Worm (Caenorhabditis elegans) whole organism, young adult: ENCODE measurements around the gene lap-1.

ENCODE experiments used
- F23B12.7 ChIP-seq: sonication (generic microtip); optimal IDR thresholded peaks from 2 replicates; lab custom pipeline; 2017; ENCODE audit warnings: missing genetic modification characterization, mild to moderate bottlenecking, missing compliant biosample characterization, antibody characterized with exemption, moderate library complexity; ENCODE audit not compliant: insufficient read depth
- F39B2.1 ChIP-seq: fragments of 200-800 bp; sonication (Bioruptor generic); IDR thresholded peaks from 2 replicates; pipeline ENCODE4 v1.3.6; 2022; ENCODE audit warnings: missing genetic modification reagents, missing genetic modification characterization, missing compliant biosample characterization
- F52B5.7 ChIP-seq: sonication (generic microtip); optimal IDR thresholded peaks from 2 replicates; lab custom pipeline; 2016; ENCODE audit warnings: mild to moderate bottlenecking, missing genetic modification characterization, missing compliant biosample characterization
- F57C9.4 ChIP-seq: sonication (generic microtip); optimal IDR thresholded peaks from 2 replicates; lab custom pipeline; 2017; ENCODE audit warnings: mild to moderate bottlenecking, missing genetic modification characterization, missing compliant biosample characterization
- K11D2.4 ChIP-seq: fragments of 200-800 bp; sonication (Bioruptor generic); IDR thresholded peaks from 2 replicates; pipeline ENCODE4 v1.3.6; 2022; ENCODE audit warnings: missing genetic modification reagents, missing genetic modification characterization, missing compliant biosample characterization
- K12H6.12 ChIP-seq: fragments of 200-800 bp; sonication (Bioruptor generic); optimal IDR thresholded peaks from 2 replicates; lab custom pipeline; 2018; ENCODE audit warnings: mild to moderate bottlenecking, missing genetic modification characterization, missing compliant biosample characterization
- Y53F4B.3 ChIP-seq: fragments of 200-800 bp; sonication (Bioruptor generic); IDR thresholded peaks from 2 replicates; pipeline ENCODE4 v1.3.6; 2022; ENCODE audit warnings: missing genetic modification reagents, missing genetic modification characterization, missing compliant biosample characterization
- aptf-2 ChIP-seq: fragments of 200-800 bp; sonication (Bioruptor generic); conservative IDR thresholded peaks from 2 replicates; pipeline ENCODE4 v1.3.6; 2022; ENCODE audit warnings: missing genetic modification reagents, missing genetic modification characterization, missing compliant biosample characterization
- atf-7 ChIP-seq: sonication (generic microtip); optimal IDR thresholded peaks from 2 replicates; lab custom pipeline; 2017; ENCODE audit warnings: mild to moderate bottlenecking, missing genetic modification characterization, missing compliant biosample characterization
- attf-5 ChIP-seq: fragments of 200-800 bp; sonication (Bioruptor generic); optimal IDR thresholded peaks from 2 replicates; lab custom pipeline; 2018; ENCODE audit warnings: mild to moderate bottlenecking, missing genetic modification characterization, missing compliant biosample characterization
- ccch-3 ChIP-seq: fragments of 200-800 bp; sonication (Bioruptor generic); optimal IDR thresholded peaks from 2 replicates; lab custom pipeline; 2018; ENCODE audit warnings: mild to moderate bottlenecking, missing genetic modification characterization, missing compliant biosample characterization
- cebp-1 ChIP-seq, 2 experiments: fragments of 200-800 bp in 1 of 2; sonication (Bioruptor generic) in 1 of 2; sonication (generic microtip) in 1 of 2; IDR thresholded peaks in 1 of 2; optimal IDR thresholded peaks in 1 of 2; 2 replicates each; pipeline versions ENCODE4 v1.3.6 to Lab custom; 2017 to 2022; ENCODE audit warnings: missing compliant biosample characterization in 2 of 2, missing genetic modification characterization in 2 of 2, mild to moderate bottlenecking in 1 of 2, missing genetic modification reagents in 1 of 2, moderate library complexity in 1 of 2
- ceh-100 ChIP-seq: fragments of 200-800 bp; sonication (Bioruptor generic); IDR thresholded peaks from 2 replicates; pipeline ENCODE4 v1.3.6; 2022; ENCODE audit warnings: missing genetic modification reagents, missing genetic modification characterization, missing compliant biosample characterization
- ceh-27 ChIP-seq: fragments of 200-800 bp; sonication (Bioruptor generic); optimal IDR thresholded peaks from 2 replicates; lab custom pipeline; 2018; ENCODE audit warnings: mild to moderate bottlenecking, missing genetic modification characterization, moderate library complexity, missing compliant biosample characterization
- chd-7 ChIP-seq: sonication (generic microtip); optimal IDR thresholded peaks from 2 replicates; lab custom pipeline; 2016; ENCODE audit warnings: mild to moderate bottlenecking, missing genetic modification characterization, moderate library complexity, missing compliant biosample characterization
- die-1 ChIP-seq: sonication (generic microtip); optimal IDR thresholded peaks from 2 replicates; lab custom pipeline; 2016; ENCODE audit warnings: missing genotype, mild to moderate bottlenecking, missing genetic modification characterization, missing compliant biosample characterization
- dpff-1 ChIP-seq: sonication (generic microtip); optimal IDR thresholded peaks from 2 replicates; lab custom pipeline; 2017; ENCODE audit warnings: mild to moderate bottlenecking, missing genetic modification characterization, missing compliant biosample characterization
- efl-1 ChIP-seq: fragments of 150-350 bp; optimal IDR thresholded peaks from 2 replicates; lab custom pipeline; 2014; ENCODE audit warnings: missing biosample characterization, missing genetic modification reagents, missing genetic modification characterization
- egl-18 ChIP-seq: fragments of 200-800 bp; sonication (Bioruptor generic); IDR thresholded peaks from 2 replicates; pipeline ENCODE4 v1.3.6; 2022; ENCODE audit warnings: missing genetic modification reagents, missing genetic modification characterization, missing compliant biosample characterization
- egrh-3 ChIP-seq: fragments of 200-800 bp; sonication (Bioruptor generic); IDR thresholded peaks from 2 replicates; pipeline ENCODE4 v1.3.6; 2022; ENCODE audit warnings: missing genetic modification reagents, missing genetic modification characterization, missing compliant biosample characterization
- ets-4 ChIP-seq: fragments of 200-800 bp; sonication (Bioruptor generic); optimal IDR thresholded peaks from 2 replicates; lab custom pipeline; 2018; ENCODE audit warnings: mild to moderate bottlenecking, missing genetic modification characterization, missing compliant biosample characterization
- fkh-3 ChIP-seq: sonication (generic microtip); optimal IDR thresholded peaks from 2 replicates; lab custom pipeline; 2016; ENCODE audit warnings: mild to moderate bottlenecking, missing genetic modification characterization, missing compliant biosample characterization
- hmg-1.2 ChIP-seq: fragments of 200-800 bp; sonication (Bioruptor generic); IDR thresholded peaks from 2 replicates; pipeline ENCODE4 v1.3.6; 2022; ENCODE audit warnings: missing genetic modification reagents, missing genetic modification characterization, missing compliant biosample characterization
- hrde-1 ChIP-seq: sonication (generic microtip); optimal IDR thresholded peaks from 2 replicates; lab custom pipeline; 2016; ENCODE audit warnings: missing genetic modification characterization, mild to moderate bottlenecking, missing compliant biosample characterization, moderate library complexity, missing genotype, missing genetic modification reagents, borderline replicate concordance
- lin-54 ChIP-seq: fragments of 200-800 bp; sonication (Bioruptor generic); optimal IDR thresholded peaks from 2 replicates; lab custom pipeline; 2018; ENCODE audit warnings: mild to moderate bottlenecking, missing genetic modification characterization, missing compliant biosample characterization
- lsl-1 ChIP-seq: fragments of 200-800 bp; sonication (Bioruptor generic); optimal IDR thresholded peaks from 2 replicates; lab custom pipeline; 2018; ENCODE audit warnings: mild to moderate bottlenecking, missing genetic modification characterization, moderate library complexity, missing compliant biosample characterization
- mel-28 ChIP-seq: sonication (generic microtip); optimal IDR thresholded peaks from 2 replicates; lab custom pipeline; 2016; ENCODE audit warnings: borderline replicate concordance, mild to moderate bottlenecking, missing genetic modification characterization, missing compliant biosample characterization
- mxl-1 ChIP-seq: sonication (generic microtip); optimal IDR thresholded peaks from 2 replicates; lab custom pipeline; 2016; ENCODE audit warnings: missing genetic modification characterization, missing compliant biosample characterization
- nfyb-1 ChIP-seq: fragments of 200-800 bp; sonication (Bioruptor generic); IDR thresholded peaks from 2 replicates; pipeline ENCODE4 v1.3.6; 2022; ENCODE audit warnings: missing genetic modification reagents, missing genetic modification characterization, missing compliant biosample characterization
- nhr-27 ChIP-seq: fragments of 200-800 bp; sonication (Bioruptor generic); optimal IDR thresholded peaks from 2 replicates; lab custom pipeline; 2018; ENCODE audit warnings: mild to moderate bottlenecking, missing genetic modification characterization, moderate library complexity, missing compliant biosample characterization
- nhr-80 ChIP-seq: sonication (generic microtip); optimal IDR thresholded peaks from 2 replicates; lab custom pipeline; 2016; ENCODE audit warnings: missing genetic modification characterization, missing compliant biosample characterization
- nhr-90 ChIP-seq: sonication (generic microtip); optimal IDR thresholded peaks from 2 replicates; lab custom pipeline; 2016; ENCODE audit warnings: missing genotype, mild to moderate bottlenecking, missing genetic modification characterization, missing compliant biosample characterization
- snpc-1.1 ChIP-seq: sonication (generic microtip); optimal IDR thresholded peaks from 2 replicates; lab custom pipeline; 2017; ENCODE audit warnings: missing genetic modification characterization, mild to moderate bottlenecking, missing compliant biosample characterization, antibody characterized with exemption, moderate library complexity, missing genotype, missing genetic modification reagents; ENCODE audit not compliant: insufficient read depth
- snpc-4 ChIP-seq, 5 experiments: fragments of 150-350 bp in 1 of 5; sonication (generic microtip) in 4 of 5; optimal IDR thresholded peaks; 2 replicates each; lab custom pipeline; 2014 to 2018; ENCODE audit warnings: missing genetic modification characterization in 5 of 5, missing biosample characterization in 3 of 5, antibody characterized with exemption in 2 of 5, mild to moderate bottlenecking in 2 of 5, missing compliant biosample characterization in 2 of 5, missing genotype in 2 of 5, moderate library complexity in 2 of 5, missing genetic modification reagents in 1 of 5
- tbx-9 ChIP-seq: sonication (generic microtip); optimal IDR thresholded peaks from 2 replicates; lab custom pipeline; 2016; ENCODE audit warnings: borderline replicate concordance, missing genetic modification characterization, inconsistent platforms, missing compliant biosample characterization
- unc-130 ChIP-seq: sonication (generic microtip); optimal IDR thresholded peaks from 2 replicates; lab custom pipeline; 2016; ENCODE audit warnings: missing genetic modification reagents, missing genetic modification characterization, missing compliant biosample characterization
- unc-62 ChIP-seq: fragments of 150-350 bp; optimal IDR thresholded peaks from 2 replicates; lab custom pipeline; 2014; ENCODE audit warnings: missing biosample characterization, missing genetic modification reagents, missing genetic modification characterization
- zfh-2 ChIP-seq: fragments of 200-800 bp; sonication (Bioruptor generic); conservative IDR thresholded peaks from 2 replicates; pipeline ENCODE4 v1.3.6; 2022; ENCODE audit warnings: missing genetic modification reagents, missing genetic modification characterization, missing compliant biosample characterization
- zim-3 ChIP-seq: sonication (generic microtip); optimal IDR thresholded peaks from 2 replicates; lab custom pipeline; 2017; ENCODE audit warnings: mild to moderate bottlenecking, missing genetic modification characterization, moderate library complexity, missing compliant biosample characterization
- ztf-28 ChIP-seq: fragments of 200-800 bp; sonication (Bioruptor generic); IDR thresholded peaks from 2 replicates; pipeline ENCODE4 v1.3.6; 2022; ENCODE audit warnings: missing genetic modification reagents, missing genetic modification characterization, missing compliant biosample characterization
- ztf-3 ChIP-seq: fragments of 200-800 bp; sonication (Bioruptor generic); optimal IDR thresholded peaks from 2 replicates; lab custom pipeline; 2018; ENCODE audit warnings: mild to moderate bottlenecking, missing genetic modification characterization, missing compliant biosample characterization

Gene lap-1

DNA sequence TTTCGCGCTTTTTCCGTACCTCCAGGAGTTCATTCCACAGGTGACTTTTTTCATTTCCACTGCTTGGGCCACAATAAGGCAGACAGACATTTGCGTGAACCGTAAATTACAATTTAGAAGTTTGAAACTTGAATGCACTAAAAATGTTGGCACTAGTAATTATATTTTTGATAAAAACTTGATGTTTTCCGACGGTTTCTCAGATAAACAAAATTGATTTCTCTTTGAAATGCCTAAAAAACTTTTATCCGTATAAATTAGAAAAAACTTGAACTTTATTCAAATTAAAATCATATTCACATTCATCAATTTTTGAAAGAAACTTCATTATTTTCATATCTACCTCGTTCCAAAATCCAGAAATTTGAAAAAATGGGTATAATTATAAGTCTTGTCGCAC is 6.0 kb downstream of the lap-1 start, which contains the start of gene ZK353.3:
TSS of gene ZK353.3 (plus strand) at position 301 of the 400 bp plus-strand sequence.
- TF ChIP-seq mel-28 (no peak), ztf-3 (GFP tag; lab: Kevin White, UChicago) (no peak), hmg-1.2 (no peak), mxl-1 (tag; lab: Kevin White, UChicago) (no peak), F52B5.7 (tag; lab: Kevin White, UChicago) (no peak), ets-4 (GFP tag; lab: Kevin White, UChicago) (no peak)

DNA sequence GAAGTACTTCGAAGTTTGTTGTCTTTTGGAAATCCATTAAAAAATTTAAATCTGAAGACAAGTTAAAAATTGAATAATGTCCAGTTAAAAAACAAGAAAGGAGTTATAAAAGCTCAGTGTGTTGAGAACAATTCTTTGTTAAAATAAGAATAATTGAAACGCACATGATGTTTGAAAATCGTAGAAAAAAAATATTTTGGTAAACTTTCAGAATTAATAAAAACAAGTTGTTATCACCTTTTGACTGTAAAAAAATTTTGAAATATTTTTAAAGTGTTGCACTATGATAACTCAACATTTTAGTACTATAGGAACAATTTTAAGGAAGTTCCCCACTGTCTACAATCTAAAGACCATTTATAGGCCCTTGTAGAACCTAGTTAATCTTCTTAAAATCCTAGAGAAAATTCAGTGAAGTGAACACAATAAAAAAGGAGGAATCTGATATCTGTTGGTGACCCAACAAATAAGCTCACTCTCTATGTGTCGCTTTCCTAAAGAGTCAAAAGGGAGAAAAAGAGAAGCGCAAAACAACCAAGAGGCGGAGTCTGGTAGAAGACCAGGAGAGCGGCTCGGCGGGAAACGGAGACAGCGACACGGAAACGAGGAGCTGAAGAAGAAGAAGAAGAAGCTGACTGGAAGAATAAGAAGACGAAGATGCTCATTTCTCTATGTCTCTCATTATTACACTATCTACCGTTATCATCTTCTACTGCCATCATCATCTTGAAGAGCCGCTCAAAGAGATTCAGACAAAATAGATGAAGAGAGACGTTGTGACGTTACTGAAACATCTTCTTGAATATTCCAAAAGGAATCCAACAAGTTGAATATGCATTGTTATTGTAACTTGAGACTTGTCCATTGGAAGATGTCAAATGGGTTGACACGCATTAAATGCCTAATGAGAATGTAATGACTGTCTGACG is 7.1 kb downstream of the lap-1 start, which contains the start of gene ZK353.10:
TSS of gene ZK353.10 (minus strand) at position 51 of the 929 bp plus-strand sequence.
- TF ChIP-seq unc-62 (no peak), egrh-3 (no peak), fkh-3 (tag; lab: Kevin White, UChicago) (no peak), zim-3 (tag; lab: Kevin White, UChicago) (no peak), egl-18 (GFP tag; lab: Robert Waterston, UW) (no peak), snpc-4 (GFP tag; optimal IDR thresholded peaks at IDR 0.05; lab: Kevin White, UChicago) (no peak), snpc-4 (tag; optimal IDR thresholded peaks at IDR 0.05; lab: Kevin White, UChicago) (no peak), lsl-1 (no peak), nhr-80 (tag; lab: Kevin White, UChicago) (no peak), hrde-1 (tag; lab: Kevin White, UChicago) (no peak), F23B12.7 (no peak), tbx-9 (tag; lab: Kevin White, UChicago) (no peak), unc-130 (GFP tag; lab: Kevin White, UChicago) (no peak), efl-1 (GFP tag; lab: Kevin White, UChicago) (no peak), dpff-1 (tag; lab: Kevin White, UChicago) (no peak), zfh-2 (GFP tag; lab: Robert Waterston, UW) (no peak), K11D2.4 (GFP tag; lab: Robert Waterston, UW) (no peak), aptf-2 (GFP tag; lab: Robert Waterston, UW) (no peak), snpc-1.1 (tag; lab: Kevin White, UChicago) (no peak), ztf-28 (GFP tag; lab: Robert Waterston, UW) (no peak)

DNA sequence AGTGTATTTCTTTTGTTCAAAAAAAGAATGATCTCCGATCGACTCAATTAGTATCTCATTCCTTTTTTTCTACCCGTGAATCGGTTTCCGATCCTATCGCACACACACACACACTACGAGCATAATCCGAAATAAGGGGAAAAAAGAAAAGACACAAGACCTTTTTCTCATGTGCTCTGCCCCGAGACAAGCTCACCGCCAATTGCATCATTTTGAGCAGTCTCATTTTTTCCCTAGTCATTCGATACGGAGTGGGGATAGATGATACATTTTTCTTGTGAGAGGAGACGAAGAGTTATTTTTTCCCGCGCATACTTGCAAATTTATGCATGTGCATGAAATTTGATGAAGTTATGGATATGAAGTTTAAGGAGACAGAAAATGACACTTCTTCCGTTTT is 9.4 kb downstream of the lap-1 start:
- no peak for TF ChIP-seq Y53F4B.3 (GFP tag; lab: Robert Waterston, UW)
- no peak for TF ChIP-seq ccch-3
- TF ChIP-seq K11D2.4 (GFP tag; lab: Robert Waterston, UW): no peak
- TF ChIP-seq nhr-90 (tag; lab: Kevin White, UChicago): no peak
- TF ChIP-seq nfyb-1 (GFP tag; lab: Robert Waterston, UW): 0 out of 2 replicates have a peak, but pooled peaks have one; percentile 19
- TF ChIP-seq K12H6.12 (tag; lab: Kevin White, UChicago): peak; percentile 22

- TF ChIP-seq fkh-3 (tag; lab: Kevin White, UChicago) (no peak), F39B2.1 (GFP tag; lab: Robert Waterston, UW) (no peak), ceh-100 (no peak), ceh-27 (GFP tag; lab: Kevin White, UChicago) (no peak), mel-28 (no peak), cebp-1 (GFP tag; IDR thresholded peaks at IDR 0.05; lab: Robert Waterston, UW) (no peak), cebp-1 (tag; optimal IDR thresholded peaks at IDR 0.05; lab: Kevin White, UChicago) (no peak), chd-7 (tag; lab: Kevin White, UChicago) (no peak), lin-54 (GFP tag; lab: Kevin White, UChicago) (no peak), dpff-1 (tag; lab: Kevin White, UChicago) (no peak), F57C9.4 (tag; lab: Kevin White, UChicago) (no peak), die-1 (tag; lab: Kevin White, UChicago) (no peak), Y53F4B.3 (GFP tag; lab: Robert Waterston, UW) (no peak), attf-5 (GFP tag; lab: Kevin White, UChicago) (no peak), lsl-1 (no peak), atf-7 (tag; lab: Kevin White, UChicago) (no peak), nhr-27 (tag; lab: Kevin White, UChicago) (no peak)
Measured at ce11 chrIII:8389539-8389938, 12.2 kb downstream of the lap-1 start, which contains the start of gene ZK353.4. Gene ZK353.4 (minus strand): TSS chrIII:8389639.
